Fruit fly (Drosophila melanogaster) whole organism, embryonic: ENCODE data around the gene CG43867.
A peak's percentile ranks its signal among the peaks of the same experiment; 100 is the strongest.

ENCODE experiments used
- Bgb ChIP-seq: fragments of 200-800 bp; sonication (Bioruptor generic); IDR thresholded peaks from 2 replicates; pipeline ENCODE4 v1.3.6; 2022; ENCODE audit warnings: missing biosample characterization, missing genetic modification characterization; ENCODE audit not compliant: partially characterized antibody
- CG13123 ChIP-seq: fragments of 200-800 bp; sonication (Bioruptor generic); optimal IDR thresholded peaks from 2 replicates; lab custom pipeline; 2016; ENCODE audit warnings: missing biosample characterization, missing genetic modification characterization
- CG14860 ChIP-seq: fragments of 200-800 bp; sonication (Bioruptor generic); IDR thresholded peaks from 3 replicates; pipeline ENCODE4 v1.3.6; 2022; ENCODE audit warnings: missing biosample characterization, missing genetic modification characterization; ENCODE audit not compliant: partially characterized antibody
- CG15479 ChIP-seq: fragments of 200-800 bp; sonication (Bioruptor generic); optimal IDR thresholded peaks from 3 replicates; lab custom pipeline; 2019; ENCODE audit warnings: missing biosample characterization, mild to moderate bottlenecking, missing genetic modification characterization, moderate library complexity
- CG15601 ChIP-seq: fragments of 200-800 bp; sonication (Bioruptor generic); optimal IDR thresholded peaks from 3 replicates; lab custom pipeline; 2019; ENCODE audit warnings: missing biosample characterization, mild to moderate bottlenecking, missing genetic modification characterization, moderate library complexity
- CG17328 ChIP-seq: fragments of 200-800 bp; sonication (Bioruptor generic); IDR thresholded peaks from 2 replicates; pipeline ENCODE4 v1.3.6; 2022; ENCODE audit warnings: missing biosample characterization, missing genetic modification characterization
- CG18011 ChIP-seq: fragments of 200-800 bp; sonication (Bioruptor generic); optimal IDR thresholded peaks from 2 replicates; lab custom pipeline; 2017; ENCODE audit warnings: missing biosample characterization, missing genetic modification characterization, mild to moderate bottlenecking, moderate library complexity, missing genotype
- CG2129 ChIP-seq: fragments of 200-800 bp; sonication (Bioruptor generic); IDR thresholded peaks from 2 replicates; pipeline ENCODE4 v1.3.6; 2022; ENCODE audit warnings: missing biosample characterization, missing genetic modification characterization; ENCODE audit not compliant: partially characterized antibody
- CG2199 ChIP-seq: fragments of 200-800 bp; sonication (Bioruptor generic); IDR thresholded peaks from 3 replicates; pipeline ENCODE4 v1.3.6; 2022; ENCODE audit warnings: missing biosample characterization, missing genetic modification characterization
- CG33213 ChIP-seq: fragments of 200-800 bp; sonication (Bioruptor generic); optimal IDR thresholded peaks from 3 replicates; lab custom pipeline; 2016; ENCODE audit warnings: missing biosample characterization, missing genetic modification characterization
- CG42726 ChIP-seq: fragments of 200-800 bp; sonication (Bioruptor generic); IDR thresholded peaks from 2 replicates; pipeline ENCODE4 v1.3.6; 2022; ENCODE audit warnings: missing biosample characterization, missing genetic modification characterization; ENCODE audit not compliant: partially characterized antibody
- CG4424 ChIP-seq: fragments of 200-800 bp; sonication (Bioruptor generic); optimal IDR thresholded peaks from 3 replicates; lab custom pipeline; 2016; ENCODE audit warnings: missing biosample characterization, missing genetic modification characterization
- CG6272 ChIP-seq: fragments of 200-800 bp; sonication (Bioruptor generic); IDR thresholded peaks from 2 replicates; pipeline ENCODE4 v1.3.6; 2022; ENCODE audit warnings: missing biosample characterization, missing genetic modification characterization
- CG7745 ChIP-seq: fragments of 200-800 bp; sonication (Bioruptor generic); optimal IDR thresholded peaks from 2 replicates; lab custom pipeline; 2018; ENCODE audit warnings: missing biosample characterization, mild to moderate bottlenecking, missing genetic modification characterization, moderate library complexity
- CG7928 ChIP-seq: fragments of 200-800 bp; sonication (Bioruptor generic); optimal IDR thresholded peaks from 2 replicates; lab custom pipeline; 2017; ENCODE audit warnings: missing biosample characterization, mild to moderate bottlenecking, missing genetic modification characterization
- CG7987 ChIP-seq: fragments of 200-800 bp; sonication (Bioruptor generic); optimal IDR thresholded peaks from 2 replicates; lab custom pipeline; 2018; ENCODE audit warnings: missing biosample characterization, mild to moderate bottlenecking, missing genetic modification characterization, moderate library complexity
- Camta ChIP-seq: fragments of 200-800 bp; sonication (Bioruptor generic); optimal IDR thresholded peaks from 2 replicates; lab custom pipeline; 2016; ENCODE audit warnings: missing biosample characterization, missing genetic modification characterization
- Dbx ChIP-seq: fragments of 200-800 bp; sonication (Bioruptor generic); IDR thresholded peaks from 3 replicates; pipeline ENCODE4 v1.3.6; 2022; ENCODE audit warnings: missing biosample characterization, missing genetic modification characterization
- Dll ChIP-seq: fragments of 200-800 bp; sonication (Bioruptor generic); IDR thresholded peaks from 4 replicates; pipeline ENCODE4 v1.3.6; 2022; ENCODE audit warnings: missing biosample characterization, missing genetic modification characterization; ENCODE audit not compliant: partially characterized antibody
- E2f1 ChIP-seq: fragments of 200-800 bp; sonication (Bioruptor generic); IDR thresholded peaks from 2 replicates; pipeline ENCODE4 v1.3.6; 2022; ENCODE audit warnings: missing biosample characterization, missing genetic modification characterization
- Gsc ChIP-seq: fragments of 200-800 bp; sonication (Bioruptor generic); IDR thresholded peaks from 2 replicates; pipeline ENCODE4 v1.3.6; 2022; ENCODE audit warnings: missing biosample characterization, missing genetic modification characterization
- Kr ChIP-seq: fragments of 200-800 bp; sonication (Bioruptor generic); optimal IDR thresholded peaks from 2 replicates; lab custom pipeline; 2017; ENCODE audit warnings: missing biosample characterization, mild to moderate bottlenecking, missing genetic modification characterization
- Lhr ChIP-seq: fragments of 200-800 bp; sonication (Bioruptor generic); optimal IDR thresholded peaks from 3 replicates; lab custom pipeline; 2017; ENCODE audit warnings: mild to moderate bottlenecking, missing biosample characterization, missing genetic modification reagents, missing genetic modification characterization
- Nf-YC ChIP-seq: fragments of 200-800 bp; optimal IDR thresholded peaks from 3 replicates; lab custom pipeline; 2019; ENCODE audit warnings: missing biosample characterization, mild to moderate bottlenecking, missing genetic modification characterization, moderate library complexity
- Scr ChIP-seq: fragments of 200-800 bp; sonication (Bioruptor generic); IDR thresholded peaks from 2 replicates; pipeline ENCODE4 v1.3.6; 2022; ENCODE audit warnings: missing biosample characterization, missing genetic modification characterization; ENCODE audit not compliant: partially characterized antibody
- Side ChIP-seq: fragments of 200-800 bp; sonication (Bioruptor generic); optimal IDR thresholded peaks from 2 replicates; lab custom pipeline; 2016; ENCODE audit warnings: missing biosample characterization, missing genetic modification characterization
- Sry-δ ChIP-seq: fragments of 200-800 bp; sonication (Bioruptor generic); optimal IDR thresholded peaks from 2 replicates; lab custom pipeline; 2016; ENCODE audit warnings: missing biosample characterization, missing genetic modification characterization
- amos ChIP-seq: fragments of 200-800 bp; sonication (Bioruptor generic); IDR thresholded peaks from 2 replicates; pipeline ENCODE4 v1.3.6; 2022; ENCODE audit warnings: missing biosample characterization, missing genetic modification characterization; ENCODE audit not compliant: partially characterized antibody
- crp ChIP-seq, 2 experiments: fragments of 200-800 bp; sonication (Bioruptor generic); optimal IDR thresholded peaks; 2 replicates in 1 of 2; 3 replicates in 1 of 2; lab custom pipeline; 2017; ENCODE audit warnings: missing biosample characterization in 2 of 2, missing genetic modification characterization in 2 of 2, mild to moderate bottlenecking in 1 of 2, moderate library complexity in 1 of 2
- dysf ChIP-seq: fragments of 200-800 bp; sonication (Bioruptor generic); IDR thresholded peaks from 3 replicates; pipeline ENCODE4 v1.3.6; 2022; ENCODE audit warnings: missing biosample characterization, missing genetic modification characterization
- exex ChIP-seq: fragments of 200-800 bp; sonication (Bioruptor generic); optimal IDR thresholded peaks from 4 replicates; lab custom pipeline; 2018; ENCODE audit warnings: missing biosample characterization, mild to moderate bottlenecking, missing genetic modification characterization, moderate library complexity
- ftz-f1 ChIP-seq: fragments of 200-800 bp; sonication (Bioruptor generic); optimal IDR thresholded peaks from 2 replicates; lab custom pipeline; 2016; ENCODE audit warnings: missing biosample characterization, missing genetic modification characterization
- gcm ChIP-seq: fragments of 200-800 bp; sonication (Bioruptor generic); optimal IDR thresholded peaks from 2 replicates; lab custom pipeline; 2019; ENCODE audit warnings: missing biosample characterization, mild to moderate bottlenecking, missing genetic modification characterization, moderate library complexity
- hbn ChIP-seq: fragments of 200-800 bp; sonication (Bioruptor generic); IDR thresholded peaks from 2 replicates; pipeline ENCODE4 v1.3.6; 2022; ENCODE audit warnings: missing biosample characterization, missing genetic modification characterization; ENCODE audit not compliant: partially characterized antibody
- inv ChIP-seq: fragments of 200-800 bp; sonication (Bioruptor generic); IDR thresholded peaks from 2 replicates; pipeline ENCODE4 v1.3.6; 2022; ENCODE audit warnings: missing biosample characterization, missing genetic modification characterization; ENCODE audit not compliant: partially characterized antibody
- kah ChIP-seq: fragments of 200-800 bp; sonication (Bioruptor generic); optimal IDR thresholded peaks from 2 replicates; lab custom pipeline; 2018; ENCODE audit warnings: missing biosample characterization, mild to moderate bottlenecking, missing genetic modification characterization
- kni ChIP-seq: fragments of 200-800 bp; sonication (Bioruptor generic); optimal IDR thresholded peaks from 3 replicates; lab custom pipeline; 2017; ENCODE audit warnings: mild to moderate bottlenecking, missing biosample characterization, missing genetic modification reagents, missing genetic modification characterization
- nerfin-2 ChIP-seq: fragments of 200-800 bp; sonication (Bioruptor generic); IDR thresholded peaks from 2 replicates; pipeline ENCODE4 v1.3.6; 2022; ENCODE audit warnings: missing biosample characterization, missing genetic modification characterization; ENCODE audit not compliant: partially characterized antibody
- oc ChIP-seq: fragments of 200-800 bp; sonication (Bioruptor generic); optimal IDR thresholded peaks from 2 replicates; lab custom pipeline; 2018; ENCODE audit warnings: missing biosample characterization, mild to moderate bottlenecking, missing genetic modification characterization, moderate library complexity
- pb ChIP-seq: fragments of 200-800 bp; sonication (Bioruptor generic); optimal IDR thresholded peaks from 3 replicates; lab custom pipeline; 2016; ENCODE audit warnings: missing biosample characterization, missing genetic modification characterization
- phol ChIP-seq: fragments of 200-800 bp; sonication (Bioruptor generic); optimal IDR thresholded peaks from 3 replicates; lab custom pipeline; 2018; ENCODE audit warnings: missing biosample characterization, mild to moderate bottlenecking, missing genetic modification characterization, moderate library complexity
- pzg ChIP-seq: fragments of 200-800 bp; sonication (Bioruptor generic); optimal IDR thresholded peaks from 3 replicates; lab custom pipeline; 2018; ENCODE audit warnings: missing biosample characterization, mild to moderate bottlenecking, missing genetic modification characterization, moderate library complexity
- rib ChIP-seq: fragments of 200-800 bp; sonication (Bioruptor generic); IDR thresholded peaks from 2 replicates; pipeline ENCODE4 v1.3.6; 2022; ENCODE audit warnings: missing biosample characterization, missing genetic modification characterization
- sens ChIP-seq: fragments of 200-800 bp; sonication (Bioruptor generic); peaks from one replicate; lab custom pipeline; 2016; ENCODE audit warnings: missing biosample characterization, missing genetic modification characterization
- so ChIP-seq: fragments of 200-800 bp; sonication (Bioruptor generic); IDR thresholded peaks from 3 replicates; pipeline ENCODE4 v1.3.6; 2022; ENCODE audit warnings: missing biosample characterization, missing genetic modification characterization
- stwl ChIP-seq: fragments of 200-800 bp; sonication (Bioruptor generic); optimal IDR thresholded peaks from 3 replicates; lab custom pipeline; 2018; ENCODE audit warnings: missing biosample characterization, mild to moderate bottlenecking, missing genetic modification characterization, moderate library complexity
- tna ChIP-seq: fragments of 200-800 bp; sonication (Bioruptor generic); IDR thresholded peaks from 2 replicates; pipeline ENCODE4 v1.3.6; 2022; ENCODE audit warnings: missing biosample characterization, missing genetic modification characterization; ENCODE audit not compliant: partially characterized antibody
- zfh2 ChIP-seq: fragments of 200-800 bp; sonication (Bioruptor generic); optimal IDR thresholded peaks from 2 replicates; lab custom pipeline; 2016; ENCODE audit warnings: missing biosample characterization, missing genetic modification characterization

CG43867 gene

DNA sequence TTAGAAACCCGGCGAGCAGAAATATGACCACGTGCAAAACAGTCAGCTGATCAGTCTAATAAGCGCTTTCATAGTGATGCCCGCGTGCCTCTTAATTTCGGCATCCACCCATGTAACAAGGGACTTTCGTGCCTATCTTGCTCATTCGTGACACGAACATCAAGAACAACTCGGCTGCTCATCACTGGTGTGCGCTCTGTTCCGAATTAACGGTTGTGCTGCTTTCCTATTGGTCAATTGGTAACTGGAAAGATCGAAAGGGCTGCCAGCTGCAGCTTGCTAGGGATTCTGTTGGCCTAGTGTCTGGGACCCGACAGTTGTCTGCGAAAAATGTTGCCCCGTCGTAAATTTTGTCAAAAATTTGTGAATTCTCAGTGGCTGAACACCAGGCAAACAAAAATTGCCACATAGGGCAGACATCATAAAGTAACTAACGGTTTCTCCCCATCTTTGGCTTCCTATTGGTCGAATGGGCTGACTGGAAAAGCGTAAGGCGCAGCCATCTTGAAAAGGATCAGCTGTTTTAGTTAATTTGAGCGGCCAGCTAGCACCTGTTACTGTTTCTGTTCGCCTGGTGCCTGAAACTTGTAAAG lies 131.3 kb downstream of the CG43867 start (continued):
- TF ChIP-seq CG33213 (GFP tag; lab: Kevin White, UChicago) (peak; percentile 98), oc (tag; lab: Kevin White, UChicago) (peak; percentile 49), Scr (GFP tag; lab: Robert Waterston, UW) (peak; percentile 96), E2f1 (GFP tag; lab: Robert Waterston, UW) (no peak), so (GFP tag; lab: Robert Waterston, UW) (0 out of 3 replicates have a peak, but pooled peaks have one; percentile 18), stwl (no peak), amos (GFP tag; lab: Robert Waterston, UW) (peak; percentile 95), Nf-YC (tag; lab: Kevin White, UChicago) (peak; percentile 99), CG2129 (GFP tag; lab: Robert Waterston, UW) (peak; percentile 97), CG7928 (no peak), Lhr (GFP tag; lab: Kevin White, UChicago) (peak; percentile 100), CG18011 (GFP tag; lab: Kevin White, UChicago) (no peak), CG17328 (GFP tag; lab: Robert Waterston, UW) (no peak), Kr (GFP tag; lab: Kevin White, UChicago) (peak; percentile 98), zfh2 (peak; percentile 8), phol (tag; lab: Kevin White, UChicago) (peak; percentile 91), tna (peak; percentile 80), kni (GFP tag; lab: Kevin White, UChicago) (peak; percentile 91), CG15479 (GFP tag; lab: Kevin White, UChicago) (peak; percentile 42), CG42726 (GFP tag; lab: Robert Waterston, UW) (peak; percentile 93), Bgb (GFP tag; lab: Robert Waterston, UW) (peak; percentile 95), ftz-f1 (peak; percentile 15), CG13123 (GFP tag; lab: Kevin White, UChicago) (no peak), Dbx (GFP tag; lab: Robert Waterston, UW) (no peak), Dll (GFP tag; lab: Robert Waterston, UW) (peak; percentile 99), nerfin-2 (GFP tag; lab: Robert Waterston, UW) (peak; percentile 61; the same call in 1 of the 2 replicates), CG7987 (GFP tag; lab: Kevin White, UChicago) (peak; percentile 44), Camta (GFP tag; lab: Kevin White, UChicago) (no peak), inv (GFP tag; lab: Robert Waterston, UW) (peak; percentile 86), CG4424 (GFP tag; lab: Kevin White, UChicago) (peak; percentile 3), pb (GFP tag; lab: Kevin White, UChicago) (no peak), rib (GFP tag; lab: Robert Waterston, UW) (peak; percentile 46; the same call in 1 of the 2 replicates), CG14860 (GFP tag; lab: Robert Waterston, UW) (peak; percentile 93), CG15601 (tag; lab: Kevin White, UChicago) (peak; percentile 7), hbn (GFP tag; lab: Robert Waterston, UW) (peak; percentile 99), exex (tag; lab: Kevin White, UChicago) (peak; percentile 12), sens (GFP tag; lab: Kevin White, UChicago) (peak; percentile 68), Sry-δ (GFP tag; lab: Kevin White, UChicago) (peak; percentile 60), CG6272 (GFP tag; lab: Robert Waterston, UW) (0 out of 2 replicates have a peak, but pooled peaks have one; percentile 31), pzg (peak; percentile 22), kah (GFP tag; lab: Kevin White, UChicago) (peak; percentile 33), Side (GFP tag; lab: Kevin White, UChicago) (peak; percentile 32), crp (GFP tag; optimal IDR thresholded peaks at IDR 0.05; lab: Kevin White, UChicago) (peak; percentile 10 to 82), gcm (GFP tag; lab: Kevin White, UChicago) (peak; percentile 18), CG7745 (tag; lab: Kevin White, UChicago) (peak; percentile 61), CG2199 (GFP tag; lab: Robert Waterston, UW) (no peak), dysf (GFP tag; lab: Robert Waterston, UW) (peak; percentile 25; the same call in 1 of the 3 replicates), Gsc (GFP tag; lab: Robert Waterston, UW) (no peak)
